Fruit fly (Drosophila melanogaster) whole organism, embryonic: ENCODE data around the gene CG9286.

ENCODE experiments used
- B-H2 ChIP-seq: fragments of 200-800 bp; sonication (Bioruptor generic); optimal IDR thresholded peaks from 2 replicates; lab custom pipeline; 2018; ENCODE audit warnings: missing biosample characterization, mild to moderate bottlenecking, missing genetic modification characterization
- CG10366 ChIP-seq: fragments of 200-800 bp; sonication (Bioruptor generic); IDR thresholded peaks from 2 replicates; pipeline ENCODE4 v1.3.6; 2022; ENCODE audit warnings: missing biosample characterization, missing genetic modification characterization
- CG10565 ChIP-seq: fragments of 200-800 bp; sonication (Bioruptor generic); optimal IDR thresholded peaks from 3 replicates; lab custom pipeline; 2016; ENCODE audit warnings: missing biosample characterization, mild to moderate bottlenecking, missing genetic modification characterization
- CG11093 ChIP-seq: fragments of 200-800 bp; sonication (Bioruptor generic); IDR thresholded peaks from 3 replicates; pipeline ENCODE4 v1.3.6; 2022; ENCODE audit warnings: missing biosample characterization, missing genetic modification characterization
- CG12659 ChIP-seq: fragments of 200-800 bp; sonication (Bioruptor generic); optimal IDR thresholded peaks from 3 replicates; lab custom pipeline; 2017; ENCODE audit warnings: mild to moderate bottlenecking, missing biosample characterization, missing genetic modification reagents, missing genetic modification characterization
- CG17328 ChIP-seq: fragments of 200-800 bp; sonication (Bioruptor generic); IDR thresholded peaks from 2 replicates; pipeline ENCODE4 v1.3.6; 2022; ENCODE audit warnings: missing biosample characterization, missing genetic modification characterization
- CG3163 ChIP-seq: fragments of 200-800 bp; sonication (Bioruptor generic); optimal IDR thresholded peaks from 3 replicates; lab custom pipeline; 2016; ENCODE audit warnings: missing biosample characterization, missing genetic modification characterization
- CG33557 ChIP-seq: fragments of 200-800 bp; sonication (Bioruptor generic); optimal IDR thresholded peaks from 2 replicates; lab custom pipeline; 2019; ENCODE audit warnings: missing biosample characterization, mild to moderate bottlenecking, missing genetic modification characterization, moderate library complexity
- CG34376 ChIP-seq: fragments of 200-800 bp; sonication (Bioruptor generic); optimal IDR thresholded peaks from 2 replicates; lab custom pipeline; 2018; ENCODE audit warnings: missing biosample characterization, mild to moderate bottlenecking, missing genetic modification characterization
- CG34422 ChIP-seq: fragments of 200-800 bp; sonication (Bioruptor generic); IDR thresholded peaks from 3 replicates; pipeline ENCODE4 v1.3.6; 2022; ENCODE audit warnings: missing biosample characterization, missing genetic modification characterization
- CG4328 ChIP-seq: fragments of 200-800 bp; sonication (Bioruptor generic); optimal IDR thresholded peaks from 3 replicates; lab custom pipeline; 2017; ENCODE audit warnings: missing biosample characterization, missing genetic modification reagents, missing genetic modification characterization
- CG4404 ChIP-seq: fragments of 200-800 bp; sonication (Bioruptor generic); IDR thresholded peaks from 2 replicates; pipeline ENCODE4 v1.3.6; 2022; ENCODE audit warnings: missing biosample characterization, missing genetic modification characterization
- CG4424 ChIP-seq: fragments of 200-800 bp; sonication (Bioruptor generic); optimal IDR thresholded peaks from 3 replicates; lab custom pipeline; 2016; ENCODE audit warnings: missing biosample characterization, missing genetic modification characterization
- CG5180 ChIP-seq: fragments of 200-800 bp; sonication (Bioruptor generic); optimal IDR thresholded peaks from 3 replicates; lab custom pipeline; 2017; ENCODE audit warnings: missing biosample characterization, missing genetic modification characterization, mild to moderate bottlenecking, moderate library complexity, missing genetic modification reagents
- CG6765 ChIP-seq: fragments of 200-800 bp; sonication (Bioruptor generic); optimal IDR thresholded peaks from 3 replicates; lab custom pipeline; 2017; ENCODE audit warnings: missing biosample characterization, mild to moderate bottlenecking, missing genetic modification characterization
- CG7357 ChIP-seq: fragments of 200-800 bp; sonication (Bioruptor generic); IDR thresholded peaks from 3 replicates; pipeline ENCODE4 v1.3.6; 2022; ENCODE audit warnings: missing biosample characterization, missing genetic modification characterization
- CG7556 ChIP-seq: fragments of 200-800 bp; sonication (Bioruptor generic); optimal IDR thresholded peaks from 2 replicates; lab custom pipeline; 2017; ENCODE audit warnings: missing biosample characterization, mild to moderate bottlenecking, missing genetic modification characterization
- CG7963 ChIP-seq: fragments of 200-800 bp; sonication (Bioruptor generic); IDR thresholded peaks from 3 replicates; pipeline ENCODE4 v1.3.6; 2022; ENCODE audit warnings: missing biosample characterization, missing genetic modification characterization; ENCODE audit not compliant: partially characterized antibody
- CG8089 ChIP-seq: fragments of 200-800 bp; sonication (Bioruptor generic); optimal IDR thresholded peaks from 3 replicates; lab custom pipeline; 2016; ENCODE audit warnings: missing biosample characterization, missing genetic modification characterization
- CG8290 ChIP-seq, 3 experiments: fragments of 200-800 bp; sonication (Bioruptor generic); optimal IDR thresholded peaks; 2 replicates each; lab custom pipeline; 2016 to 2019; ENCODE audit warnings: missing biosample characterization in 3 of 3, missing genetic modification characterization in 3 of 3, mild to moderate bottlenecking in 2 of 3, moderate library complexity in 1 of 3
- CrebB ChIP-seq: fragments of 200-800 bp; sonication (Bioruptor generic); optimal IDR thresholded peaks from 3 replicates; lab custom pipeline; 2018; ENCODE audit warnings: missing biosample characterization, mild to moderate bottlenecking, missing genetic modification characterization
- D19B ChIP-seq: fragments of 200-800 bp; sonication (Bioruptor generic); optimal IDR thresholded peaks from 2 replicates; lab custom pipeline; 2017; ENCODE audit warnings: missing biosample characterization, mild to moderate bottlenecking, missing genetic modification characterization
- ERR ChIP-seq: fragments of 200-800 bp; sonication (Bioruptor generic); optimal IDR thresholded peaks from 2 replicates; lab custom pipeline; 2016; ENCODE audit warnings: missing biosample characterization, missing genetic modification characterization
- Ets97D ChIP-seq: fragments of 200-800 bp; sonication (Bioruptor generic); optimal IDR thresholded peaks from 3 replicates; lab custom pipeline; 2016; ENCODE audit warnings: missing biosample characterization, missing genetic modification characterization
- HHEX ChIP-seq: fragments of 200-800 bp; sonication (Bioruptor generic); optimal IDR thresholded peaks from 3 replicates; lab custom pipeline; 2017; ENCODE audit warnings: missing biosample characterization, mild to moderate bottlenecking, missing genetic modification characterization, missing genetic modification reagents
- HLH3B ChIP-seq: fragments of 200-800 bp; sonication (Bioruptor generic); IDR thresholded peaks from 2 replicates; pipeline ENCODE4 v1.3.6; 2022; ENCODE audit warnings: missing biosample characterization, missing genetic modification characterization
- Hand ChIP-seq: fragments of 200-800 bp; sonication (Bioruptor generic); optimal IDR thresholded peaks from 2 replicates; lab custom pipeline; 2017; ENCODE audit warnings: mild to moderate bottlenecking, missing biosample characterization, missing genetic modification reagents, missing genetic modification characterization
- Jarid2 ChIP-seq: fragments of 200-800 bp; sonication (Bioruptor generic); optimal IDR thresholded peaks from 3 replicates; lab custom pipeline; 2017; ENCODE audit warnings: mild to moderate bottlenecking, missing biosample characterization, missing genetic modification reagents, missing genetic modification characterization
- Med ChIP-seq: fragments of 200-800 bp; sonication (Bioruptor generic); peaks from one replicate; lab custom pipeline; 2016; ENCODE audit warnings: missing biosample characterization, missing genetic modification characterization, mild to moderate bottlenecking, inconsistent platforms, moderate library complexity
- NC2α ChIP-seq: fragments of 200-800 bp; sonication (Bioruptor generic); optimal IDR thresholded peaks from 2 replicates; lab custom pipeline; 2016; ENCODE audit warnings: missing biosample characterization, missing genetic modification characterization
- NFAT ChIP-seq: fragments of 200-800 bp; sonication (Bioruptor generic); IDR thresholded peaks from 2 replicates; pipeline ENCODE4 v1.3.6; 2022; ENCODE audit warnings: missing biosample characterization, missing genetic modification characterization
- Sox100B ChIP-seq: fragments of 200-800 bp; sonication (Bioruptor generic); optimal IDR thresholded peaks from 3 replicates; lab custom pipeline; 2018; ENCODE audit warnings: missing biosample characterization, mild to moderate bottlenecking, missing genetic modification characterization
- Usf ChIP-seq: fragments of 200-800 bp; sonication (Bioruptor generic); optimal IDR thresholded peaks from 2 replicates; lab custom pipeline; 2017; ENCODE audit warnings: missing genotype, missing biosample characterization, missing genetic modification characterization
- eve ChIP-seq, 2 experiments: fragments of >200 bp; optimal IDR thresholded peaks; 2 replicates each; lab custom pipeline; 2017; ENCODE audit warnings: missing biosample characterization in 2 of 2, missing genetic modification characterization in 2 of 2
- eyg ChIP-seq: fragments of 200-800 bp; sonication (Bioruptor generic); optimal IDR thresholded peaks from 3 replicates; lab custom pipeline; 2016; ENCODE audit warnings: missing biosample characterization, missing genetic modification characterization
- gce ChIP-seq: fragments of 200-800 bp; sonication (Bioruptor generic); IDR thresholded peaks from 3 replicates; pipeline ENCODE4 v1.3.6; 2022; ENCODE audit warnings: missing biosample characterization, missing genetic modification characterization
- jigr1 ChIP-seq: fragments of 200-800 bp; sonication (Bioruptor generic); IDR thresholded peaks from 3 replicates; pipeline ENCODE4 v1.3.6; 2022; ENCODE audit warnings: missing biosample characterization, missing genetic modification characterization
- jumu ChIP-seq: fragments of 200-800 bp; sonication (Bioruptor generic); optimal IDR thresholded peaks from 3 replicates; lab custom pipeline; 2016; ENCODE audit warnings: missing biosample characterization, missing genetic modification characterization
- lbe ChIP-seq: fragments of 200-800 bp; sonication (Bioruptor generic); optimal IDR thresholded peaks from 2 replicates; lab custom pipeline; 2016; ENCODE audit warnings: missing biosample characterization, mild to moderate bottlenecking, missing genetic modification characterization
- mirr ChIP-seq: fragments of 200-800 bp; sonication (Bioruptor generic); optimal IDR thresholded peaks from 3 replicates; lab custom pipeline; 2018; ENCODE audit warnings: missing biosample characterization, mild to moderate bottlenecking, missing genetic modification characterization
- onecut ChIP-seq: fragments of 200-800 bp; sonication (Bioruptor generic); IDR thresholded peaks from 2 replicates; pipeline ENCODE4 v1.3.6; 2022; ENCODE audit warnings: missing biosample characterization, missing genetic modification characterization
- pfk ChIP-seq: fragments of 200-800 bp; sonication (Bioruptor generic); optimal IDR thresholded peaks from 2 replicates; lab custom pipeline; 2018; ENCODE audit warnings: missing biosample characterization, mild to moderate bottlenecking, missing genetic modification characterization, moderate library complexity
- repo ChIP-seq: fragments of 200-800 bp; sonication (Bioruptor generic); optimal IDR thresholded peaks from 2 replicates; lab custom pipeline; 2016; ENCODE audit warnings: missing biosample characterization, missing genetic modification characterization
- row ChIP-seq: fragments of 200-800 bp; sonication (Bioruptor generic); IDR thresholded peaks from 3 replicates; pipeline ENCODE4 v1.3.6; 2022; ENCODE audit warnings: missing biosample characterization, missing genetic modification characterization
- scrt ChIP-seq: fragments of 200-800 bp; sonication (Bioruptor generic); optimal IDR thresholded peaks from 2 replicates; lab custom pipeline; 2018; ENCODE audit warnings: missing biosample characterization, mild to moderate bottlenecking, missing genetic modification characterization, moderate library complexity
- sr ChIP-seq: fragments of 200-800 bp; sonication (Bioruptor generic); IDR thresholded peaks from 3 replicates; pipeline ENCODE4 v1.3.6; 2022; ENCODE audit warnings: missing biosample characterization, missing genetic modification characterization
- tin ChIP-seq: fragments of 200-800 bp; sonication (Bioruptor generic); optimal IDR thresholded peaks from 3 replicates; lab custom pipeline; 2016; ENCODE audit warnings: missing biosample characterization, missing genetic modification characterization
- tx ChIP-seq: fragments of 200-800 bp; sonication (Bioruptor generic); optimal IDR thresholded peaks from 2 replicates; lab custom pipeline; 2016; ENCODE audit warnings: missing biosample characterization, missing genetic modification characterization
- wdn ChIP-seq: fragments of 200-800 bp; sonication (Bioruptor generic); IDR thresholded peaks from 2 replicates; pipeline ENCODE4 v1.3.6; 2022; ENCODE audit warnings: missing biosample characterization, missing genetic modification characterization
- zf30C ChIP-seq: fragments of 200-800 bp; sonication (Bioruptor generic); optimal IDR thresholded peaks from 3 replicates; lab custom pipeline; 2018; ENCODE audit warnings: missing biosample characterization, mild to moderate bottlenecking, missing genetic modification characterization

Gene CG9286

dm6 chr3R:13802057-13802817, 21.5 kb downstream of the CG9286 start (continued):
- TF ChIP-seq jumu (GFP tag; lab: Kevin White, UChicago) (no peak), NC2α (GFP tag; lab: Kevin White, UChicago) (no peak), CG7963 (GFP tag; lab: Robert Waterston, UW) (no peak), CG11093 (GFP tag; lab: Robert Waterston, UW) (no peak), onecut (GFP tag; lab: Robert Waterston, UW) (peak; percentile 97), sr (GFP tag; lab: Robert Waterston, UW) (no peak), tx (GFP tag; lab: Kevin White, UChicago) (no peak), CG7357 (no peak), Sox100B (GFP tag; lab: Kevin White, UChicago) (no peak), CG17328 (GFP tag; lab: Robert Waterston, UW) (no peak), ERR (no peak), CG4328 (peak; percentile 18), CG34376 (GFP tag; lab: Kevin White, UChicago) (peak; percentile 75), jigr1 (GFP tag; lab: Robert Waterston, UW) (no peak), CG3163 (GFP tag; lab: Kevin White, UChicago) (no peak), zf30C (GFP tag; lab: Kevin White, UChicago) (no peak), Med (GFP tag; lab: Kevin White, UChicago) (no peak), Hand (peak; percentile 45), Ets97D (GFP tag; lab: Kevin White, UChicago) (peak; percentile 70), row (no peak), scrt (GFP tag; lab: Kevin White, UChicago) (no peak), CG10565 (GFP tag; lab: Kevin White, UChicago) (no peak), eve (GFP tag; optimal IDR thresholded peaks at IDR 0.05; lab: Kevin White, UChicago) (no peak), CG8290 (GFP tag; optimal IDR thresholded peaks at IDR 0.05; lab: Kevin White, UChicago) (no peak), CG8290 (tag; optimal IDR thresholded peaks at IDR 0.05; lab: Kevin White, UChicago) (peak in 1 of 2 experiments; percentile 19), pfk (peak; percentile 26), CG12659 (GFP tag; lab: Kevin White, UChicago) (no peak), CG7556 (GFP tag; lab: Kevin White, UChicago) (no peak), HLH3B (GFP tag; lab: Robert Waterston, UW) (no peak), repo (GFP tag; lab: Kevin White, UChicago) (no peak), D19B (GFP tag; lab: Kevin White, UChicago) (no peak), wdn (GFP tag; lab: Robert Waterston, UW) (no peak), CG34422 (GFP tag; lab: Robert Waterston, UW) (no peak), CG33557 (GFP tag; lab: Kevin White, UChicago) (no peak), CG4404 (GFP tag; lab: Robert Waterston, UW) (no peak), HHEX (peak; percentile 8), lbe (GFP tag; lab: Kevin White, UChicago) (no peak), Jarid2 (GFP tag; lab: Kevin White, UChicago) (no peak), CG10366 (GFP tag; lab: Robert Waterston, UW) (no peak), gce (GFP tag; lab: Robert Waterston, UW) (no peak), tin (no peak), CG8089 (GFP tag; lab: Kevin White, UChicago) (no peak), NFAT (GFP tag; lab: Robert Waterston, UW) (no peak; the same call in 1 of the 2 replicates), CG6765 (peak; percentile 48), Usf (no peak), CG4424 (no peak), mirr (GFP tag; lab: Kevin White, UChicago) (peak; percentile 50), CG5180 (GFP tag; lab: Kevin White, UChicago) (no peak), B-H2 (peak; percentile 75), CrebB (no peak), eyg (GFP tag; lab: Kevin White, UChicago) (no peak)
